Worm (Caenorhabditis elegans) whole organism, mixed stage, embryonic: ENCODE measurements around the gene ztf-17.

Experiments
- M03D4.4 ChIP-seq: sonication (generic microtip); optimal IDR thresholded peaks from 2 replicates; lab custom pipeline; 2017; ENCODE audit warnings: mild to moderate bottlenecking, missing genetic modification characterization, missing compliant biosample characterization
- bed-3 ChIP-seq: fragments of 200-800 bp; sonication (Bioruptor generic); optimal IDR thresholded peaks from 3 replicates; lab custom pipeline; 2018; ENCODE audit warnings: mild to moderate bottlenecking, missing genetic modification characterization, moderate library complexity, missing compliant biosample characterization
- blmp-1 ChIP-seq: fragments of 150-350 bp; optimal IDR thresholded peaks from 2 replicates; lab custom pipeline; 2014; ENCODE audit warnings: missing biosample characterization, missing genetic modification characterization
- ceh-39 ChIP-seq: fragments of 150-350 bp; optimal IDR thresholded peaks from 2 replicates; lab custom pipeline; 2014; ENCODE audit warnings: missing biosample characterization, missing genetic modification characterization
- ceh-43 ChIP-seq: fragments of 200-800 bp; sonication (Bioruptor generic); optimal IDR thresholded peaks from 2 replicates; lab custom pipeline; 2018; ENCODE audit warnings: mild to moderate bottlenecking, missing genetic modification characterization, moderate library complexity, missing compliant biosample characterization
- ceh-83 ChIP-seq: fragments of 200-800 bp; sonication (Bioruptor generic); optimal IDR thresholded peaks from 2 replicates; lab custom pipeline; 2018; ENCODE audit warnings: mild to moderate bottlenecking, missing genetic modification characterization, missing compliant biosample characterization
- ces-1 ChIP-seq: fragments of 150-350 bp; optimal IDR thresholded peaks from 2 replicates; lab custom pipeline; 2014; ENCODE audit warnings: missing biosample characterization, missing genetic modification reagents, missing genetic modification characterization
- cnd-1 ChIP-seq: fragments of 200-800 bp; sonication (Bioruptor generic); optimal IDR thresholded peaks from 2 replicates; lab custom pipeline; 2018; ENCODE audit warnings: mild to moderate bottlenecking, missing genetic modification characterization, missing compliant biosample characterization
- drap-1 ChIP-seq: fragments of 200-800 bp; sonication (Bioruptor generic); optimal IDR thresholded peaks from 3 replicates; lab custom pipeline; 2018; ENCODE audit warnings: mild to moderate bottlenecking, missing genetic modification characterization, missing compliant biosample characterization
- elt-1 ChIP-seq: sonication (generic microtip); optimal IDR thresholded peaks from 2 replicates; lab custom pipeline; 2017; ENCODE audit warnings: missing genetic modification characterization, mild to moderate bottlenecking, missing compliant biosample characterization, antibody characterized with exemption, moderate library complexity, borderline replicate concordance; ENCODE audit not compliant: insufficient read depth
- elt-3 ChIP-seq: fragments of 150-350 bp; optimal IDR thresholded peaks from 2 replicates; lab custom pipeline; 2014; ENCODE audit warnings: missing biosample characterization, missing genetic modification characterization
- flh-1 ChIP-seq: fragments of 200-800 bp; sonication (Bioruptor generic); optimal IDR thresholded peaks from 2 replicates; lab custom pipeline; 2018; ENCODE audit warnings: mild to moderate bottlenecking, missing genetic modification characterization, moderate library complexity, missing compliant biosample characterization
- ham-2 ChIP-seq: fragments of 200-800 bp; sonication (Bioruptor generic); optimal IDR thresholded peaks from 2 replicates; lab custom pipeline; 2018; ENCODE audit warnings: mild to moderate bottlenecking, missing genetic modification characterization, missing compliant biosample characterization
- hlh-1 ChIP-seq: fragments of 150-350 bp; optimal IDR thresholded peaks from 2 replicates; lab custom pipeline; 2014; ENCODE audit warnings: missing biosample characterization, missing genetic modification reagents, missing genetic modification characterization
- lin-13 ChIP-seq: fragments of 150-350 bp; optimal IDR thresholded peaks from 2 replicates; lab custom pipeline; 2014; ENCODE audit warnings: missing biosample characterization, missing genetic modification characterization
- lin-32 ChIP-seq: fragments of 200-800 bp; sonication (Bioruptor generic); optimal IDR thresholded peaks from 2 replicates; lab custom pipeline; 2018; ENCODE audit warnings: mild to moderate bottlenecking, missing genetic modification characterization, missing compliant biosample characterization
- lsy-2 ChIP-seq: fragments of 150-350 bp; optimal IDR thresholded peaks from 2 replicates; lab custom pipeline; 2014; ENCODE audit warnings: missing biosample characterization, missing genetic modification characterization
- mab-5 ChIP-seq: fragments of 150-350 bp; optimal IDR thresholded peaks from 2 replicates; lab custom pipeline; 2014; ENCODE audit warnings: missing biosample characterization, missing genetic modification characterization
- mep-1 ChIP-seq: fragments of 150-350 bp; optimal IDR thresholded peaks from 2 replicates; lab custom pipeline; 2017; ENCODE audit warnings: missing biosample characterization, missing genetic modification reagents, missing genetic modification characterization, inconsistent platforms
- mls-2 ChIP-seq: sonication (generic microtip); optimal IDR thresholded peaks from 2 replicates; lab custom pipeline; 2016; ENCODE audit warnings: mild to moderate bottlenecking, missing genetic modification characterization, moderate library complexity, missing compliant biosample characterization
- nhr-2 ChIP-seq: fragments of 150-350 bp; optimal IDR thresholded peaks from 2 replicates; lab custom pipeline; 2014; ENCODE audit warnings: missing biosample characterization, missing genetic modification characterization
- nhr-237 ChIP-seq: fragments of 150-350 bp; optimal IDR thresholded peaks from 2 replicates; lab custom pipeline; 2014; ENCODE audit warnings: missing biosample characterization, missing genetic modification characterization
- pha-4 ChIP-seq: fragments of 150-350 bp; optimal IDR thresholded peaks from 2 replicates; lab custom pipeline; 2018; ENCODE audit warnings: missing biosample characterization, missing genetic modification reagents, missing genetic modification characterization
- sem-2 ChIP-seq: fragments of 200-800 bp; sonication (Bioruptor generic); optimal IDR thresholded peaks from 2 replicates; lab custom pipeline; 2018; ENCODE audit warnings: mild to moderate bottlenecking, missing genetic modification characterization, missing compliant biosample characterization
- snpc-4 ChIP-seq: fragments of 150-350 bp; optimal IDR thresholded peaks from 2 replicates; lab custom pipeline; 2014; ENCODE audit warnings: missing biosample characterization, missing genetic modification characterization
- sptf-1 ChIP-seq: sonication (generic microtip); optimal IDR thresholded peaks from 2 replicates; lab custom pipeline; 2017; ENCODE audit warnings: mild to moderate bottlenecking, missing genetic modification characterization, moderate library complexity, missing compliant biosample characterization
- tbx-8 ChIP-seq: fragments of 200-800 bp; sonication (Bioruptor generic); optimal IDR thresholded peaks from 2 replicates; lab custom pipeline; 2018; ENCODE audit warnings: mild to moderate bottlenecking, missing genetic modification characterization, moderate library complexity, missing compliant biosample characterization
- unc-120 ChIP-seq: sonication (generic microtip); optimal IDR thresholded peaks from 2 replicates; lab custom pipeline; 2017; ENCODE audit warnings: missing genetic modification characterization, missing compliant biosample characterization; ENCODE audit not compliant: poor library complexity, severe bottlenecking
- unc-39 ChIP-seq: fragments of 150-350 bp; optimal IDR thresholded peaks from 2 replicates; lab custom pipeline; 2014; ENCODE audit warnings: missing biosample characterization, missing genetic modification characterization
- unc-62 ChIP-seq: fragments of 150-350 bp; optimal IDR thresholded peaks from 2 replicates; lab custom pipeline; 2014; ENCODE audit warnings: missing biosample characterization, missing genetic modification reagents, missing genetic modification characterization
- zip-8 ChIP-seq: fragments of 150-350 bp; optimal IDR thresholded peaks from 2 replicates; lab custom pipeline; 2014; ENCODE audit warnings: missing biosample characterization, missing genetic modification characterization
- ztf-11 ChIP-seq: fragments of 150-350 bp; optimal IDR thresholded peaks from 2 replicates; lab custom pipeline; 2014; ENCODE audit warnings: missing biosample characterization, missing genetic modification characterization

The ztf-17 gene

DNA sequence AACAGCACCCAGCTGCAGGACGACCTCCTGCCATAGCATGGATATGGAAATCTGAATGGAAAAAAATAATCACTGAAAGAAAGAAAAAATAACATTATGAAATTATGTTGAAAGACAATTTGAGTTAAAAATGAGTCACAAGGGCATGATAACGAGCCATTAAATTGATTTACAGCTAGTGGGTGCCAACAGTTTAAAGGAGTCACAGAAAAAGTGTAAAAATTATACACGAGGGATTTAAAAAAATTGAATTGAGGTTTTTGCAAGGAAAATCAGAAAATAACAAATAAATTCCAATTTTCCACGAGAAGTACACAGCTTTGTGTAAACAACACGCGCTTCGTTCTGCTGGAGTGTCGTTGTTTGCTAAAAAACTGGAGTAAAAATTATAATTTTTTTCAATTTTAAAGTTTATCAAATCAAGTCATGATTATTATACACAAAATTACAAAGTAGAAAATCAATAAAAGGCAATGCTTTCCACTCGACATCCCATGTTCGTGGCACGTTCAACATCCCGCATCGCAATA is 3.9 kb upstream of the ztf-17 start, which contains the start of gene T01H3.3:
TSS of gene T01H3.3 (minus strand) at position 51 of the 530 bp plus-strand sequence.
- TF ChIP-seq lsy-2 (tag; lab: Kevin White, UChicago) (peak; percentile 42), ceh-39 (tag; lab: Kevin White, UChicago) (no peak)

DNA sequence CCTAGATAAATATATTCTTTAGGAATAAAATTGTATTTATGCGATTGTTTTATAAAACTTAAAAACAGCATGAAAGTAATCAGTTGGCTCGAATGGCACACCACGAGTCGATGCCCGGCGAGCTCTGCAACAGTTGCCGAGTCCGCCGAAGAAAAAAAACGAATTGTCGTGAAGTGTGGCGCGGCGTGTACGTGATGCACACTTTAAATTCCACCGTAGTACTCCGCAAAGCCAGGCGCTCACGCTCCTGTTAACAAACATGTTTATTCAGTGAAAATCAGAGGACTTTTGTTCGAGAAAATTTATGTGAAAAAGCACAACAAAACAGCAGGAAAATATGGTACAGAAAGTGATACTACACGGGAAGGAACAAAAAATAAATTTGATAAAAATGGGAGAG is 670 bp upstream of the ztf-17 start:
- TF ChIP-seq mep-1 (tag; lab: Kevin White, UChicago) (peak; percentile 10), lsy-2 (tag; lab: Kevin White, UChicago) (peak; percentile 93), hlh-1 (tag; lab: Kevin White, UChicago) (peak; percentile 54), zip-8 (tag; lab: Kevin White, UChicago) (no peak)

DNA sequence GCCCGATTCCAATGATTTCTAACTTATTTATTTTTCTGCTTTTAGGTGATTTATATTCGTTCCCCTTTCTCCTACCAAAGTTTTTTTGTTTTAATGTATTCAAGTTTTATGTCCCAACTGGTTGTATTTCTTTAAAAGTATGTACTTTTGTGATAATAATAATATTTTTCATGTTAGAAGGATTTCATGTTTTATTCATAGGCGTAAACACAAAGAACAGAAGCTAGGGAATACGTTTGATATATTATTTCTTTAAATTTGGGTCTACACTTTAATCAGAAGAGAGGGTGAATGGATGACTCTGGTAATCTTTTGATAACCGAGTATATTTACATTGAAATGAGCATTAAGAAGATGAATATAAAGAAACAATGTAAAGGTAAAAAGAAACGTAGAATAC is 3.9 kb downstream of the ztf-17 start:
- TF ChIP-seq flh-1 (GFP tag; lab: Kevin White, UChicago): no peak
- TF ChIP-seq ceh-83 (GFP tag; lab: Kevin White, UChicago): no peak
- no peak for TF ChIP-seq lin-32 (GFP tag; lab: Kevin White, UChicago)

DNA sequence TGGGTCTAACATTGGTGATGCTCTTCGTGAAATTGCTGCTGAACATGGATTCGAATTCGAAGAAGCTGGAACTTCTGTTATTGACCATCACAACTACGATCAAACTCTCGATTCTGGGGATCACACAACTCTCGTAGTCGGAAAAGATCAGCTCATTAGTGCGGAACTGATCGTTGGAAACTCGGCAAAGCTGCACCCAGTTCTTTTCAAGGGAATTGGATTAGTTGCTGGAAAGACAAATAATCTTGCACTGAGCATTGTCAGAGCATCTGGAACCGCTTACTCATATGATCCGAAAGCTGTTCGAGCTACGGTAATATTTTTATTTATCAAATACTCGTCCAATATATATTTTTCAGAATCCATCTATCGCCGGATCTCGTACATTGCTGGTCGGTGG is 5.1 kb downstream of the ztf-17 start:
- TF ChIP-seq ceh-43 (GFP tag; lab: Kevin White, UChicago) (no peak), unc-39 (tag; lab: Kevin White, UChicago) (no peak), sem-2 (GFP tag; lab: Kevin White, UChicago) (no peak), M03D4.4 (no peak), lsy-2 (tag; lab: Kevin White, UChicago) (no peak)

DNA sequence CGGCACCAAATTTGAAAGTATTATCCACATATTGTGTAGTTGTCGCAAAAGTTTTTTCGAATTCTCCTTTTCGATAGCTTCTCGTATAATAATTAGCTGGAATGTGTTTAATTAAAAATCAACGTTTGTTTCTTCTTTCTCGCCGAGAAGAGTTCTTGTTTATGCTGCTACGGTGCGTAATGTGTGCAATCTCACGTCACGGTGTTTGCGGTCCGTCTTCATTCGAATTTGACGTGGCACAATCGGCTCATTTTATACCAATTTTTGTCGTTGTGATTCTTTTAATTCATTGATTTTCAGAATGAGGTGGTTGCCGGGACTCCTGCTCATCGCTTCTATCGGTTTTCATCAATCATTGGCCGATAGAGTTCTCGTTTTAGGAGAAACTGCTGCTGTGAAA is 5.8 kb downstream of the ztf-17 start, which contains the start of gene ostb-1:
TSS of gene ostb-1 (plus strand) at position 301 of the 400 bp plus-strand sequence.
- TF ChIP-seq ces-1: peak; percentile 19
- TF ChIP-seq ceh-83 (GFP tag; lab: Kevin White, UChicago): no peak
- TF ChIP-seq mls-2 (tag; lab: Kevin White, UChicago): no peak
- TF ChIP-seq lin-13 (tag; lab: Kevin White, UChicago): no peak
- TF ChIP-seq nhr-237 (tag; lab: Kevin White, UChicago): no peak
- peak; percentile 79 for TF ChIP-seq lsy-2 (tag; lab: Kevin White, UChicago)
- TF ChIP-seq mep-1 (tag; lab: Kevin White, UChicago): peak; percentile 18
- no peak for TF ChIP-seq cnd-1 (tag; lab: Kevin White, UChicago)
- TF ChIP-seq ham-2 (GFP tag; lab: Kevin White, UChicago): no peak
- peak; percentile 19 for TF ChIP-seq pha-4 (tag; lab: Kevin White, UChicago)

DNA sequence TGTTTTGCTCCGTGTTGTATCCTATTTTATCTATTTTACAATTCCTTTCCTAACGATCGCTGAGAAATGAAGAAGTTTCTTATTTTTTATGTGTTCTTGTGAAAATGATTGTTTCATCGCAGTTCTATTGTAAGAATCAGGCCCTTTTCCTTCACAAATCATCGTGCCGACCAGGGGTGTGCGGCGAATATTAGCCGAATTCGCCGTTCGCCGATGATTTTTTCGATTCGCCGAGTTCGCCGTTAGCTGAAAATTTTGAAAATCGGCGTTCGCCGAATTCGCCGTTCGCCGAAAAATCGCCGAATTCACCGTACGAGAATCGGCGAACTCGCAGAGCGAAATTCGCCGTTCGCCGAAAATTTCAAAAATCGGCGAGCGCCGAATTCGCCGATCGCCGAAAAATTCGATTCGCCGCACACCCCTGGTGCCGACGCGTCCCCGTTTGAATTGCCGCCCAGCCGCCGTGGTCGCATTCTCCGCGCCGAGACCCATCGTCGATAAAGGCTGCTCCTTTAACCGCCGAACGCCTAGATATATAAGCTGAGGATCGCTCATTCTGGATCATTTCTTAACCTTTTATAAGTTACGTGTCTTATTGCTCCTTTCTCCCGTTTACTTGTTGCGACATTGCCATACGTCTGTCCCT is 6.4 kb downstream of the ztf-17 start:
- peak; percentile 20 for TF ChIP-seq sptf-1 (tag; lab: Kevin White, UChicago)
- TF ChIP-seq elt-1 (tag; lab: Kevin White, UChicago): no peak
- no peak for TF ChIP-seq unc-120 (tag; lab: Kevin White, UChicago)

DNA sequence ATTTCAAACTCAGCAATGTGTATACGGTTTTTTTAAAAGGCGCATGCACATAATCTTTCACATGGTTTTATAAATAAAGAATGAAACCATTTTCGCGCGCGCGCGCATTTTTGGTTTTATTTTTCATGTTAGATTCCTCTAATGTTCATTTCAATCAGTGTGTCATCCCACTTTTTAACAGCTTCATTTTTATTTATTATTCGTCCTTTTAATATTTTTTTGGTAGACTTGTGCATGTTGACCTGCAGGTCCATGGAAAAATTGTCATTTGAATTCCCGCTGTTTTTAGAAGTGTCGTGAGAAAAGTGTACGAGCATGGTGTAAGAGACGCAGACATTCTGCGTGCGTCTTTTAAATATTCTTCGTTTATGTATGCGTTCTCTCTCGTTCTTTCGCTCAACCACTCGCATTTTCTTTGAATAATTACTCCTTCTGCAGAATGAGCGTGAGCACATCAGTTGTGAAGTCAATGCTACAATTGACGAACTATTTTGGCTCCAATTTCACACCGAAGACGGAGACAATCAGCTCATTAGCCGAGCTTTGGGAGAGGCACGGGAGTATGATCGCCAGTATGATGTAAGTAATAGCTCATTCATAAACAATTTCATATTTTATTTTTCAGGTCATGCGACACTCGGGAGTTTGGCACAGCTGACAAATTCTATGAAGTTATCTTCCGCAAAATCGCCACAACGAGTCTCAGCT is 9.6 kb downstream of the ztf-17 start, which contains the start of gene lin-5:
TSS of gene lin-5 (plus strand) at position 354 of the 708 bp plus-strand sequence.
- TF ChIP-seq ceh-39 (tag; lab: Kevin White, UChicago): no peak
- TF ChIP-seq sptf-1 (tag; lab: Kevin White, UChicago): no peak
- peak; percentile 44 for TF ChIP-seq unc-120 (tag; lab: Kevin White, UChicago)
- TF ChIP-seq drap-1 (GFP tag; lab: Kevin White, UChicago): peak; percentile 4
- TF ChIP-seq zip-8 (tag; lab: Kevin White, UChicago): no peak
- no peak for TF ChIP-seq mab-5 (tag; lab: Kevin White, UChicago)
- no peak for TF ChIP-seq bed-3
- TF ChIP-seq blmp-1 (tag; lab: Kevin White, UChicago): no peak
- peak; percentile 45 for TF ChIP-seq ces-1
- no peak for TF ChIP-seq ztf-11 (tag; lab: Kevin White, UChicago)
- TF ChIP-seq unc-39 (tag; lab: Kevin White, UChicago): no peak
- TF ChIP-seq mep-1 (tag; lab: Kevin White, UChicago): no peak
- no peak for TF ChIP-seq M03D4.4
- TF ChIP-seq sem-2 (GFP tag; lab: Kevin White, UChicago): no peak
- peak; percentile 31 for TF ChIP-seq lin-13 (tag; lab: Kevin White, UChicago)
- no peak for TF ChIP-seq nhr-237 (tag; lab: Kevin White, UChicago)
- TF ChIP-seq ham-2 (GFP tag; lab: Kevin White, UChicago): no peak
- peak; percentile 22 for TF ChIP-seq hlh-1 (tag; lab: Kevin White, UChicago)
- TF ChIP-seq snpc-4 (tag; lab: Kevin White, UChicago): no peak
- peak; percentile 25 for TF ChIP-seq unc-62
- TF ChIP-seq nhr-2 (tag; lab: Kevin White, UChicago): no peak
- TF ChIP-seq ceh-43 (GFP tag; lab: Kevin White, UChicago): no peak
- TF ChIP-seq elt-3 (tag; lab: Kevin White, UChicago): no peak
- TF ChIP-seq mls-2 (tag; lab: Kevin White, UChicago): peak; percentile 48
- TF ChIP-seq elt-1 (tag; lab: Kevin White, UChicago): no peak
- no peak for TF ChIP-seq tbx-8
- peak; percentile 27 for TF ChIP-seq lsy-2 (tag; lab: Kevin White, UChicago)
